Fruit fly (Drosophila melanogaster) whole organism, adult: Measurements from ENCODE around the gene CG34266.

Experiments used
- CG11617 ChIP-seq: fragments of 200-800 bp; sonication (Bioruptor generic); optimal IDR thresholded peaks from 2 replicates; lab custom pipeline; 2017; ENCODE audit warnings: mild to moderate bottlenecking, missing biosample characterization, missing genetic modification reagents, missing genetic modification characterization
- CG12768 ChIP-seq: fragments of 200-800 bp; sonication (Bioruptor generic); optimal IDR thresholded peaks from 2 replicates; lab custom pipeline; 2017; ENCODE audit warnings: missing biosample characterization, missing genetic modification characterization, mild to moderate bottlenecking, moderate library complexity, missing genetic modification reagents
- CG14711 ChIP-seq: fragments of 200-800 bp; sonication (Bioruptor generic); optimal IDR thresholded peaks from 2 replicates; lab custom pipeline; 2018; ENCODE audit warnings: missing biosample characterization, mild to moderate bottlenecking, missing genetic modification characterization, moderate library complexity
- CG1620 ChIP-seq: fragments of 200-800 bp; sonication (Bioruptor generic); optimal IDR thresholded peaks from 2 replicates; lab custom pipeline; 2016; ENCODE audit warnings: missing biosample characterization, missing genetic modification characterization
- CG33017 ChIP-seq: fragments of 200-800 bp; sonication (Bioruptor generic); optimal IDR thresholded peaks from 2 replicates; lab custom pipeline; 2018; ENCODE audit warnings: missing biosample characterization, mild to moderate bottlenecking, missing genetic modification characterization, moderate library complexity
- CG5204 ChIP-seq: fragments of 200-800 bp; sonication (Bioruptor generic); optimal IDR thresholded peaks from 2 replicates; lab custom pipeline; 2016; ENCODE audit warnings: missing biosample characterization, missing genetic modification characterization
- CG7045 ChIP-seq: fragments of 200-800 bp; sonication (Bioruptor generic); optimal IDR thresholded peaks from 2 replicates; lab custom pipeline; 2017; ENCODE audit warnings: missing biosample characterization, mild to moderate bottlenecking, missing genetic modification characterization
- CG7101 ChIP-seq: fragments of 200-800 bp; sonication (Bioruptor generic); optimal IDR thresholded peaks from 2 replicates; lab custom pipeline; 2018; ENCODE audit warnings: missing biosample characterization, mild to moderate bottlenecking, missing genetic modification characterization, moderate library complexity
- Clk ChIP-seq: fragments of 200-800 bp; sonication (Bioruptor generic); optimal IDR thresholded peaks from 2 replicates; lab custom pipeline; 2017; ENCODE audit warnings: missing biosample characterization, missing genetic modification characterization
- Crg-1 ChIP-seq: fragments of 200-800 bp; sonication (Bioruptor generic); optimal IDR thresholded peaks from 2 replicates; lab custom pipeline; 2016; ENCODE audit warnings: missing biosample characterization, missing genetic modification characterization
- Hr96 ChIP-seq: fragments of 200-800 bp; sonication (Bioruptor generic); optimal IDR thresholded peaks from 2 replicates; lab custom pipeline; 2016; ENCODE audit warnings: missing biosample characterization, missing genetic modification characterization
- Mnt ChIP-seq: fragments of 200-800 bp; sonication (Bioruptor generic); optimal IDR thresholded peaks from 2 replicates; lab custom pipeline; 2016; ENCODE audit warnings: missing biosample characterization, mild to moderate bottlenecking, missing genetic modification characterization
- bab1 ChIP-seq: fragments of 200-800 bp; sonication (Bioruptor generic); optimal IDR thresholded peaks from 3 replicates; lab custom pipeline; 2019; ENCODE audit warnings: missing biosample characterization, mild to moderate bottlenecking, missing genetic modification characterization, moderate library complexity
- cic ChIP-seq: fragments of 200-800 bp; sonication (Bioruptor generic); optimal IDR thresholded peaks from 2 replicates; lab custom pipeline; 2017; ENCODE audit warnings: missing biosample characterization, mild to moderate bottlenecking, missing genetic modification characterization, moderate library complexity
- cnc ChIP-seq, 2 experiments: fragments of >200 bp; optimal IDR thresholded peaks; 2 replicates each; lab custom pipeline; 2017
- kay ChIP-seq: fragments of 200-800 bp; sonication (Bioruptor generic); peaks from one replicate; lab custom pipeline; 2016; ENCODE audit warnings: missing biosample characterization, missing genetic modification characterization, borderline replicate concordance
- ovo ChIP-seq: fragments of 200-800 bp; sonication (Bioruptor generic); optimal IDR thresholded peaks from 2 replicates; lab custom pipeline; 2016; ENCODE audit warnings: missing biosample characterization, missing genetic modification characterization
- pad ChIP-seq: fragments of 200-800 bp; sonication (Bioruptor generic); optimal IDR thresholded peaks from 3 replicates; lab custom pipeline; 2017; ENCODE audit warnings: missing biosample characterization, missing genetic modification characterization, mild to moderate bottlenecking, moderate library complexity, missing genetic modification reagents
- tj ChIP-seq: fragments of 200-800 bp; sonication (Bioruptor generic); optimal IDR thresholded peaks from 3 replicates; lab custom pipeline; 2017; ENCODE audit warnings: missing biosample characterization, mild to moderate bottlenecking, missing genetic modification characterization, moderate library complexity
- toe ChIP-seq: fragments of 200-800 bp; sonication (Bioruptor generic); optimal IDR thresholded peaks from 2 replicates; lab custom pipeline; 2016; ENCODE audit warnings: missing biosample characterization, missing genetic modification characterization

Gene CG34266

DNA sequence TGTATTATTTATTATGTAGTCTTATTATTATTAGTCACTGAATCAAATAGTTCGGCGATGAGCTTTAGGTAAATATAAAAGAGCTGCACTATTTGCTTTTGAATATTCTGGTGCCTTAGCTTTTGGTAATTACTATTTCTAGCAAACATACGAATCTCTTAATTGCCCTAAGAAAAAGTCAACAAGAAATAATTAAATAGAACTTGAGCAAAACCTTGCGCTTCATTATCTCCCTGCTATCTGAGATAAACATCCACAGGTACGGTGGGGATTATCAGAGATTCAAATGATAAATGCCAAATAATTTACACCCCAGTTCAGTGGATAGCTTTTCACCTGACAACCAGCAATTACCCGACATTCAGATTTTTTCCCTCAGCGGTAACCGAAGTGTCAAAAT is 8.4 kb downstream of the CG34266 start:
- no peak for TF ChIP-seq tj (GFP tag; lab: Kevin White, UChicago)
- no peak for TF ChIP-seq Mnt (GFP tag; lab: Kevin White, UChicago)
- TF ChIP-seq ovo (GFP tag; lab: Kevin White, UChicago): no peak
- TF ChIP-seq bab1 (GFP tag; lab: Kevin White, UChicago): no peak
- no peak for TF ChIP-seq CG1620 (GFP tag; lab: Kevin White, UChicago)
- no peak for TF ChIP-seq CG33017 (tag; lab: Kevin White, UChicago)
- TF ChIP-seq CG11617: no peak
- no peak for TF ChIP-seq toe
- TF ChIP-seq cnc (optimal IDR thresholded peaks at IDR 0.05; lab: Kevin White, UChicago): no peak
- TF ChIP-seq pad (GFP tag; lab: Kevin White, UChicago): no peak
- no peak for TF ChIP-seq CG12768 (GFP tag; lab: Kevin White, UChicago)
- TF ChIP-seq CG14711 (tag; lab: Kevin White, UChicago): no peak
- TF ChIP-seq Crg-1: no peak
- TF ChIP-seq Clk (GFP tag; lab: Kevin White, UChicago): no peak
- TF ChIP-seq CG7101 (tag; lab: Kevin White, UChicago): no peak
- TF ChIP-seq cic: no peak
- TF ChIP-seq CG5204 (GFP tag; lab: Kevin White, UChicago): no peak
- TF ChIP-seq Hr96: no peak
- no peak for TF ChIP-seq CG7045 (GFP tag; lab: Kevin White, UChicago)
- TF ChIP-seq kay: no peak

- TF ChIP-seq Clk (GFP tag; lab: Kevin White, UChicago) (no peak), cnc (optimal IDR thresholded peaks at IDR 0.05; lab: Kevin White, UChicago) (no peak)
These were observed 9.0 kb downstream of the CG34266 start for dm6 chr3L:4686609-4687008.

dm6 chr3L:4687133-4687532 is 9.5 kb downstream of the CG34266 start, which contains the start of gene axo:
axo (minus strand) TSS chr3L:4687317.
- TF ChIP-seq CG33017 (tag; lab: Kevin White, UChicago) (no peak), CG12768 (GFP tag; lab: Kevin White, UChicago) (peak; percentile 19)

dm6 chr3L:4688674-4689073 is 11.0 kb downstream of the CG34266 start, which contains the start of gene CG7514:
CG7514 (minus strand) TSS chr3L:4688774.
- TF ChIP-seq ovo (GFP tag; lab: Kevin White, UChicago) (no peak), CG14711 (tag; lab: Kevin White, UChicago) (no peak), cic (no peak), pad (GFP tag; lab: Kevin White, UChicago) (no peak), CG7101 (tag; lab: Kevin White, UChicago) (no peak), Clk (GFP tag; lab: Kevin White, UChicago) (no peak), toe (no peak)

- TF ChIP-seq CG11617 (no peak), CG14711 (tag; lab: Kevin White, UChicago) (no peak), bab1 (GFP tag; lab: Kevin White, UChicago) (no peak), CG7045 (GFP tag; lab: Kevin White, UChicago) (no peak), ovo (GFP tag; lab: Kevin White, UChicago) (no peak), cic (no peak), CG5204 (GFP tag; lab: Kevin White, UChicago) (no peak), Hr96 (no peak), CG12768 (GFP tag; lab: Kevin White, UChicago) (no peak), Clk (GFP tag; lab: Kevin White, UChicago) (no peak), toe (no peak)
These were observed 12.3 kb downstream of the CG34266 start, which contains the start of gene CG18418 for dm6 chr3L:4689970-4690369. CG18418 (minus strand) TSS chr3L:4690070.

- no peak for TF ChIP-seq CG14711 (tag; lab: Kevin White, UChicago)
- peak; percentile 68 for TF ChIP-seq kay
These were observed 13.1 kb downstream of the CG34266 start for dm6 chr3L:4690698-4691097.

dm6 chr3L:4691775-4692174 is 14.1 kb downstream of the CG34266 start:
- no peak for TF ChIP-seq pad (GFP tag; lab: Kevin White, UChicago)
- TF ChIP-seq CG14711 (tag; lab: Kevin White, UChicago): no peak
- TF ChIP-seq Clk (GFP tag; lab: Kevin White, UChicago): no peak
- no peak for TF ChIP-seq Crg-1
- no peak for TF ChIP-seq CG11617
- no peak for TF ChIP-seq CG7101 (tag; lab: Kevin White, UChicago)
- no peak for TF ChIP-seq CG5204 (GFP tag; lab: Kevin White, UChicago)
- TF ChIP-seq tj (GFP tag; lab: Kevin White, UChicago): no peak
- TF ChIP-seq ovo (GFP tag; lab: Kevin White, UChicago): no peak
- no peak for TF ChIP-seq CG33017 (tag; lab: Kevin White, UChicago)
- no peak for TF ChIP-seq Mnt (GFP tag; lab: Kevin White, UChicago)
- no peak for TF ChIP-seq CG12768 (GFP tag; lab: Kevin White, UChicago)
